Worm (Caenorhabditis elegans) whole organism, L2 larva: ENCODE measurements around the gene T28C6.11.

ENCODE experiments used
- C34F6.9 ChIP-seq: fragments of 150-350 bp; optimal IDR thresholded peaks from 2 replicates; lab custom pipeline; 2014; ENCODE audit warnings: missing biosample characterization, missing genetic modification characterization
- F13H6.1 ChIP-seq: sonication (generic microtip); optimal IDR thresholded peaks from 2 replicates; lab custom pipeline; 2016; ENCODE audit warnings: missing genetic modification characterization, missing compliant biosample characterization
- R02D3.7 ChIP-seq: fragments of 150-350 bp; optimal IDR thresholded peaks from 2 replicates; lab custom pipeline; 2014; ENCODE audit warnings: missing biosample characterization, missing genetic modification characterization
- Y55F3AM.14 ChIP-seq: fragments of 200-800 bp; sonication (Bioruptor generic); optimal IDR thresholded peaks from 2 replicates; lab custom pipeline; 2018; ENCODE audit warnings: mild to moderate bottlenecking, missing genetic modification characterization, missing compliant biosample characterization
- ZK546.5 ChIP-seq: sonication (generic microtip); optimal IDR thresholded peaks from 2 replicates; lab custom pipeline; 2017; ENCODE audit warnings: missing biosample characterization, missing genetic modification characterization
- alr-1 ChIP-seq: fragments of 150-350 bp; optimal IDR thresholded peaks from 2 replicates; lab custom pipeline; 2014; ENCODE audit warnings: missing biosample characterization, missing genetic modification characterization
- ama-1 ChIP-seq: fragments of 150-350 bp; optimal IDR thresholded peaks from 2 replicates; lab custom pipeline; 2018; ENCODE audit warnings: inconsistent platforms
- blmp-1 ChIP-seq: sonication (generic microtip); optimal IDR thresholded peaks from 2 replicates; lab custom pipeline; 2017; ENCODE audit warnings: missing genetic modification characterization, mild to moderate bottlenecking, missing compliant biosample characterization, antibody characterized with exemption, moderate library complexity; ENCODE audit not compliant: insufficient read depth
- ceh-16 ChIP-seq: fragments of 150-350 bp; optimal IDR thresholded peaks from 2 replicates; lab custom pipeline; 2014; ENCODE audit warnings: missing biosample characterization, missing genetic modification characterization
- ceh-82 ChIP-seq: fragments of 150-350 bp; optimal IDR thresholded peaks from 2 replicates; lab custom pipeline; 2014; ENCODE audit warnings: missing biosample characterization, missing genetic modification characterization
- crh-2 ChIP-seq: sonication (generic microtip); optimal IDR thresholded peaks from 2 replicates; lab custom pipeline; 2017; ENCODE audit warnings: missing biosample characterization, missing genetic modification characterization
- dmd-4 ChIP-seq: sonication (generic microtip); optimal IDR thresholded peaks from 2 replicates; lab custom pipeline; 2017; ENCODE audit warnings: missing biosample characterization, missing genetic modification characterization
- egl-27 ChIP-seq: sonication (generic microtip); optimal IDR thresholded peaks from 3 replicates; lab custom pipeline; 2017; ENCODE audit warnings: missing biosample characterization, missing genetic modification reagents, missing genetic modification characterization
- elt-1 ChIP-seq: fragments of 150-350 bp; optimal IDR thresholded peaks from 2 replicates; lab custom pipeline; 2014; ENCODE audit warnings: missing biosample characterization, missing genetic modification characterization
- elt-3 ChIP-seq: sonication (generic microtip); optimal IDR thresholded peaks from 2 replicates; lab custom pipeline; 2017; ENCODE audit warnings: missing biosample characterization, missing genetic modification characterization
- fos-1 ChIP-seq: fragments of 150-350 bp; optimal IDR thresholded peaks from 2 replicates; lab custom pipeline; 2014; ENCODE audit warnings: missing biosample characterization, missing genetic modification characterization
- gmeb-1 ChIP-seq: fragments of 150-350 bp; optimal IDR thresholded peaks from 2 replicates; lab custom pipeline; 2014; ENCODE audit warnings: missing biosample characterization, missing genetic modification characterization
- lin-11 ChIP-seq: fragments of 150-350 bp; sonication (generic microtip); optimal IDR thresholded peaks from 2 replicates; lab custom pipeline; 2014; ENCODE audit warnings: missing biosample characterization, missing genetic modification characterization, inconsistent platforms, mixed read lengths
- lin-13 ChIP-seq: fragments of 150-350 bp; optimal IDR thresholded peaks from 2 replicates; lab custom pipeline; 2014; ENCODE audit warnings: missing biosample characterization, missing genetic modification reagents, missing genetic modification characterization
- lsy-2 ChIP-seq, 2 experiments: fragments of 150-350 bp in 1 of 2; sonication (generic microtip) in 1 of 2; optimal IDR thresholded peaks; 2 replicates each; lab custom pipeline; 2014 to 2017; ENCODE audit warnings: missing biosample characterization in 2 of 2, missing genetic modification characterization in 2 of 2
- mab-5 ChIP-seq: fragments of 150-350 bp; optimal IDR thresholded peaks from 2 replicates; lab custom pipeline; 2014; ENCODE audit warnings: missing biosample characterization, missing genetic modification characterization
- mbf-1 ChIP-seq: sonication (generic microtip); optimal IDR thresholded peaks from 2 replicates; lab custom pipeline; 2017; ENCODE audit warnings: missing biosample characterization, missing genetic modification characterization
- mdl-1 ChIP-seq, 2 experiments: fragments of 150-350 bp in 1 of 2; sonication (generic microtip) in 1 of 2; optimal IDR thresholded peaks; 2 replicates each; lab custom pipeline; 2017; ENCODE audit warnings: missing biosample characterization in 2 of 2, missing genetic modification characterization in 2 of 2
- nhr-10 ChIP-seq: sonication (generic microtip); optimal IDR thresholded peaks from 2 replicates; lab custom pipeline; 2017; ENCODE audit warnings: missing biosample characterization, missing genetic modification characterization
- nhr-11 ChIP-seq: fragments of 150-350 bp; optimal IDR thresholded peaks from 2 replicates; lab custom pipeline; 2014; ENCODE audit warnings: missing biosample characterization, missing genetic modification characterization
- nhr-129 ChIP-seq: fragments of 150-350 bp; optimal IDR thresholded peaks from 2 replicates; lab custom pipeline; 2014; ENCODE audit warnings: missing biosample characterization, missing genetic modification characterization
- nhr-21 ChIP-seq: fragments of 150-350 bp; optimal IDR thresholded peaks from 2 replicates; lab custom pipeline; 2014; ENCODE audit warnings: missing biosample characterization, missing genetic modification characterization
- nhr-237 ChIP-seq: fragments of 150-350 bp; optimal IDR thresholded peaks from 2 replicates; lab custom pipeline; 2014; ENCODE audit warnings: missing biosample characterization, missing genetic modification characterization
- nhr-25 ChIP-seq: fragments of 150-350 bp; sonication (generic microtip); optimal IDR thresholded peaks from 3 replicates; lab custom pipeline; 2014; ENCODE audit warnings: missing biosample characterization, missing genetic modification characterization
- nhr-6 ChIP-seq: fragments of 150-350 bp; optimal IDR thresholded peaks from 2 replicates; lab custom pipeline; 2014; ENCODE audit warnings: missing biosample characterization, missing genetic modification characterization
- nhr-77 ChIP-seq: fragments of 150-350 bp; optimal IDR thresholded peaks from 2 replicates; lab custom pipeline; 2014; ENCODE audit warnings: missing biosample characterization, missing genetic modification characterization
- peb-1 ChIP-seq: fragments of 150-350 bp; optimal IDR thresholded peaks from 2 replicates; lab custom pipeline; 2014; ENCODE audit warnings: missing biosample characterization, missing genetic modification characterization
- sem-4 ChIP-seq: fragments of 150-350 bp; optimal IDR thresholded peaks from 2 replicates; lab custom pipeline; 2014; ENCODE audit warnings: missing biosample characterization, missing genetic modification reagents, missing genetic modification characterization
- sma-3 ChIP-seq: sonication (generic microtip); optimal IDR thresholded peaks from 2 replicates; lab custom pipeline; 2016; ENCODE audit warnings: missing genetic modification reagents, missing genetic modification characterization, missing compliant biosample characterization
- sma-9 ChIP-seq, 2 experiments: fragments of 150-350 bp in 1 of 2; sonication (generic microtip) in 1 of 2; optimal IDR thresholded peaks; 2 replicates each; lab custom pipeline; 2014 to 2016; ENCODE audit warnings: missing genetic modification characterization in 2 of 2, mild to moderate bottlenecking in 1 of 2, missing biosample characterization in 1 of 2, missing compliant biosample characterization in 1 of 2, missing genetic modification reagents in 1 of 2, moderate library complexity in 1 of 2
- snpc-4 ChIP-seq: fragments of 150-350 bp; optimal IDR thresholded peaks from 2 replicates; lab custom pipeline; 2014; ENCODE audit warnings: missing biosample characterization, missing genetic modification characterization
- unc-39 ChIP-seq: fragments of 150-350 bp; optimal IDR thresholded peaks from 2 replicates; lab custom pipeline; 2014; ENCODE audit warnings: missing biosample characterization, missing genetic modification characterization
- unc-55 ChIP-seq: fragments of 150-350 bp; sonication (generic microtip); optimal IDR thresholded peaks from 3 replicates; lab custom pipeline; 2014; ENCODE audit warnings: missing biosample characterization, missing genetic modification reagents, missing genetic modification characterization
- unc-62 ChIP-seq: fragments of 150-350 bp; optimal IDR thresholded peaks from 2 replicates; lab custom pipeline; 2014; ENCODE audit warnings: missing biosample characterization, missing genetic modification reagents, missing genetic modification characterization
- zag-1 ChIP-seq: fragments of 150-350 bp; optimal IDR thresholded peaks from 2 replicates; lab custom pipeline; 2014; ENCODE audit warnings: missing biosample characterization, missing genetic modification characterization
- ztf-1 ChIP-seq: fragments of 200-800 bp; sonication (Bioruptor generic); conservative IDR thresholded peaks from 2 replicates; pipeline ENCODE4 v1.3.6; 2022; ENCODE audit warnings: missing genetic modification characterization, missing compliant biosample characterization
- ztf-4 ChIP-seq: fragments of 150-350 bp; optimal IDR thresholded peaks from 2 replicates; lab custom pipeline; 2014; ENCODE audit warnings: missing biosample characterization, missing genetic modification characterization

Gene T28C6.11

DNA sequence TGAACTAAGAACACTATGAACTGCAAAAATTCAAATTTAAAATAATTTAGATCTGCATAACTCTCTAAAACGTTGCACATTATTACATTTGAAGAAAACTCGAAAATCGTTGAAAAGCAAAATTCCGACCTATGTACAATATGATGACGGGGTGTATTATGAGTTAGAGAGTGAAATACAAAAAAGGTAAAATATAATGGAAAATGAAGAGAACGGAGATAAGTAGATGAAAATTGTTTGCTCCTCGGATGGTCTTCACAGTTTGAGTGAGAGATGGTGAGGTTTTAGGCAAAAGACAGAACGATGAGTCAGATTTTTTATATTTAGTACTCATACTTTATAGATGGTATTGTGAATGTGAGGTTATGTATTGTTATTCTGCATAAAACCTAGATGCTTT is 32.7 kb downstream of the T28C6.11 start:
- TF ChIP-seq unc-55 (GFP tag; lab: Kevin White, UChicago) (no peak), lsy-2 (tag; optimal IDR thresholded peaks at IDR 0.05; lab: Kevin White, UChicago) (no peak), dmd-4 (tag; lab: Kevin White, UChicago) (no peak), ZK546.5 (no peak), fos-1 (tag; lab: Kevin White, UChicago) (peak; percentile 78), C34F6.9 (no peak)
- TF ChIP-seq, all 48 proteins: peak for 1

DNA sequence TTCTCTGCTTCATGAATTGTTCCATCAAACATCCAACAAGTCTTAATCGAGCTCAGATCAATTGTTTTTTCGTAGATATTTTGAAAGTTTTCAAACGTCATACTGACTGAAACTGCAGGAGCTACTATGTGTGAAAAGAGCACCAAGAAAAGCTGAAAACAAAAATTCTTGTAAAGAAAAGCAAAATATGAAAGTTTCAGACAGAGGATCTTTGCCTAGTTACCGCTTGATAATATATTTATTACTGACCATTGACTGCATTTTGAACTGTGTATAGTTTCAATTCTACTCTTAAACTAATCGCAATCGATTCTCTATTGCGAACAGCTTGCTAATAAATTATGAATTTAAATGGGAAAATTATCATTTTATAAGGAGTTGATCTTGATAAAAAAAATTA is 41.8 kb downstream of the T28C6.11 start, which contains the start of gene clec-182:
clec-182 (minus strand) TSS at position 101 of the 400 bp plus-strand sequence.
- TF ChIP-seq sma-3 (GFP tag; lab: Kevin White, UChicago) (no peak), crh-2 (tag; lab: Kevin White, UChicago) (no peak), nhr-237 (tag; lab: Kevin White, UChicago) (no peak), nhr-129 (tag; lab: Kevin White, UChicago) (no peak), sem-4 (tag; lab: Kevin White, UChicago) (no peak), mbf-1 (tag; lab: Kevin White, UChicago) (no peak), ama-1 (no peak), elt-1 (tag; lab: Kevin White, UChicago) (no peak), nhr-77 (tag; lab: Kevin White, UChicago) (no peak), lin-11 (no peak), C34F6.9 (no peak)

DNA sequence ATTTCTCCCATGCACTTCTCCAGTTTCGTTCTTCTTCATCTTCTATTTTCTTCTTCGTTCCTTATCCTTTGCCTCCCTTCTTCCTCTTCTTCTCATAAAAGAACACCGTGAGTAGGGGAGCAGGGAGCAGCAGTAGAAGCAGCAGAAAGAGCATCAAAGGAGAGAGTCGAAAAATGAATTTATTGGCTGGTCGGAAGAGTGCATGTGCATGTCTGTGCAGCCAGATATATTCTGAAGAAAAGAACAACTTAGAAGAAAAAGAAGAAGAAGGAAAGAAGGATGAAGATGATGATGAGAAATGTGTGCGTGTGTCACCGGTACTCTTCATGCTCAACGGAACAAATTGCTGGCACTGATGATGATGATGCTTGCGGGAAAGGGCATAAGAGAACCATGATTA is 43.8 kb downstream of the T28C6.11 start:
- TF ChIP-seq sma-3 (GFP tag; lab: Kevin White, UChicago) (no peak), zag-1 (tag; lab: Kevin White, UChicago) (peak; percentile 58), F13H6.1 (tag; lab: Kevin White, UChicago) (peak; percentile 9), nhr-10 (tag; lab: Kevin White, UChicago) (no peak), unc-55 (GFP tag; lab: Kevin White, UChicago) (peak; percentile 52), sem-4 (tag; lab: Kevin White, UChicago) (no peak), C34F6.9 (peak; percentile 60), mdl-1 (tag; optimal IDR thresholded peaks at IDR 0.05; lab: Kevin White, UChicago) (peak in 1 of 2 experiments; percentile 31), sma-9 (GFP tag; optimal IDR thresholded peaks at IDR 0.05; lab: Kevin White, UChicago) (peak; percentile 36), sma-9 (tag; optimal IDR thresholded peaks at IDR 0.05; lab: Kevin White, UChicago) (no peak), fos-1 (tag; lab: Kevin White, UChicago) (peak; percentile 9), nhr-6 (tag; lab: Kevin White, UChicago) (no peak), nhr-77 (tag; lab: Kevin White, UChicago) (no peak), dmd-4 (tag; lab: Kevin White, UChicago) (no peak), gmeb-1 (tag; lab: Kevin White, UChicago) (no peak), R02D3.7 (no peak), ceh-16 (no peak)
- TF ChIP-seq, all 48 proteins: peak for 7

DNA sequence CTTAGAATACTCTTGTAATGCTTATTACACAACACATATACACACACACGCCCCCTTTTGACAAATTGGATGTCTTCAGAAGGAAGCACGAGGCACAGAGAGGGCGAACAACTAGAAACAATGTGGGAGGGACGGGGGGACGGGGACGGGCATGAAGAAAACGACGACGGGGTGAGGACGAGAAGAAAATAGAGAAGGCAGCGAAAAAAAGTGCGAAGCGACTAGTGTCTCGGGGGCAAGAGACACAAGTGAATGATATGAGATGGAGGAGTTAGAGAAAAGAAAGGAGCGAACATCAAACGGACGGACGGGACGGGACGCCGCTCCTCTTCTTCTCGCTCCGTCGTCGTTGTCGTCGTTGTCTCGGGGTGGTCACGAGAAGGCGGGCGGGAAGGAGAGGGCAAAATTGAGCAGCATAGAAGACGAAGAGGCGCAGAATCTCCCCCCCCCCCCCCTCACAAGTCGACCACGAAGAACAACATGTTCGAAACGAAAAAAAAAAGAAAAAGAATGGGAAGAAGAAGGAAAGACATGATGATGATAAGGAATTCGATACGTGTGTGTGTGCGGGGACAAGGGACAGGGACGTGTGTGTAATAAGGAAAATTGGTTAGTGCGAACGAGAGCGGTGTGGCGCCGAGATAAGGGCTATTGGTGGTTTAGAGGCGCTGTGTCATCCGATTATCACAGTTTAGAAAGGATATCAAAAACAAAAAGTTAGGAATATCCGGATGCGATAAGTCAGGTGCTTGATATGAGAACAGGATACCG is 45.0 kb downstream of the T28C6.11 start:
- peak; percentile 80 to 93 for TF ChIP-seq mdl-1 (tag; optimal IDR thresholded peaks at IDR 0.05; lab: Kevin White, UChicago)
- TF ChIP-seq nhr-11 (tag; lab: Kevin White, UChicago): no peak
- TF ChIP-seq nhr-237 (tag; lab: Kevin White, UChicago): no peak
- peak; percentile 45 for TF ChIP-seq unc-62 (GFP tag; lab: Kevin White, UChicago)
- peak; percentile 56 for TF ChIP-seq unc-55 (GFP tag; lab: Kevin White, UChicago)
- peak; percentile 29 for TF ChIP-seq unc-39 (tag; lab: Kevin White, UChicago)
- TF ChIP-seq ama-1: no peak
- TF ChIP-seq nhr-25 (tag; lab: Kevin White, UChicago): peak; percentile 89
- peak; percentile 97 for TF ChIP-seq Y55F3AM.14 (GFP tag; lab: Kevin White, UChicago)
- peak; percentile 70 for TF ChIP-seq nhr-6 (tag; lab: Kevin White, UChicago)
- peak; percentile 89 for TF ChIP-seq crh-2 (tag; lab: Kevin White, UChicago)
- no peak for TF ChIP-seq peb-1 (tag; lab: Kevin White, UChicago)
- peak; percentile 87 for TF ChIP-seq ztf-4
- TF ChIP-seq fos-1 (tag; lab: Kevin White, UChicago): peak; percentile 80
- TF ChIP-seq gmeb-1 (tag; lab: Kevin White, UChicago): peak; percentile 17
- TF ChIP-seq lin-13 (GFP tag; lab: Kevin White, UChicago): peak; percentile 67
- no peak for TF ChIP-seq ztf-1 (GFP tag; lab: Robert Waterston, UW)
- TF ChIP-seq lsy-2 (tag; optimal IDR thresholded peaks at IDR 0.05; lab: Kevin White, UChicago): peak; percentile 1 to 67
- TF ChIP-seq sma-9 (GFP tag; optimal IDR thresholded peaks at IDR 0.05; lab: Kevin White, UChicago): peak; percentile 90
- TF ChIP-seq sma-9 (tag; optimal IDR thresholded peaks at IDR 0.05; lab: Kevin White, UChicago): no peak
- no peak for TF ChIP-seq elt-3 (tag; lab: Kevin White, UChicago)
- peak; percentile 77 for TF ChIP-seq sma-3 (GFP tag; lab: Kevin White, UChicago)
- peak; percentile 81 for TF ChIP-seq egl-27
- TF ChIP-seq nhr-21 (tag; lab: Kevin White, UChicago): peak; percentile 89
- TF ChIP-seq mbf-1 (tag; lab: Kevin White, UChicago): no peak
- TF ChIP-seq blmp-1: peak; percentile 88
- TF ChIP-seq alr-1 (tag; lab: Kevin White, UChicago): no peak
- peak; percentile 82 for TF ChIP-seq C34F6.9
- peak; percentile 10 for TF ChIP-seq snpc-4 (tag; lab: Kevin White, UChicago)
- TF ChIP-seq R02D3.7: no peak
- peak; percentile 31 for TF ChIP-seq mab-5 (tag; lab: Kevin White, UChicago)
- TF ChIP-seq sem-4 (tag; lab: Kevin White, UChicago): peak; percentile 87
- peak; percentile 44 for TF ChIP-seq lin-11
- peak; percentile 97 for TF ChIP-seq ceh-16
- no peak for TF ChIP-seq ceh-82 (tag; lab: Kevin White, UChicago)
